Worm (Caenorhabditis elegans) whole organism, late embryonic: ENCODE measurements around the gene C35D6.4.

ENCODE experiments used
- C38D4.7 ChIP-seq: fragments of 200-800 bp; sonication (Bioruptor generic); optimal IDR thresholded peaks from 2 replicates; lab custom pipeline; 2018; ENCODE audit warnings: mild to moderate bottlenecking, missing genetic modification characterization, moderate library complexity, missing compliant biosample characterization
- F13H6.1 ChIP-seq: sonication (generic microtip); optimal IDR thresholded peaks from 2 replicates; lab custom pipeline; 2016; ENCODE audit warnings: missing genetic modification characterization, missing compliant biosample characterization
- K09A11.1 ChIP-seq: sonication (generic microtip); optimal IDR thresholded peaks from 2 replicates; lab custom pipeline; 2017; ENCODE audit warnings: antibody characterized with exemption, mild to moderate bottlenecking, missing genetic modification characterization, missing compliant biosample characterization; ENCODE audit not compliant: insufficient read depth
- T23F11.4 ChIP-seq: fragments of 200-800 bp; sonication (Bioruptor generic); optimal IDR thresholded peaks from 2 replicates; lab custom pipeline; 2018; ENCODE audit warnings: mild to moderate bottlenecking, missing genetic modification characterization, missing compliant biosample characterization
- Y22D7AL.16 ChIP-seq: sonication (generic microtip); optimal IDR thresholded peaks from 2 replicates; lab custom pipeline; 2016; ENCODE audit warnings: missing genetic modification characterization, missing compliant biosample characterization
- ama-1 ChIP-seq: fragments of 150-350 bp; optimal IDR thresholded peaks from 2 replicates; lab custom pipeline; 2014
- ceh-19 ChIP-seq: fragments of 200-800 bp; sonication (Bioruptor generic); optimal IDR thresholded peaks from 2 replicates; lab custom pipeline; 2018; ENCODE audit warnings: mild to moderate bottlenecking, missing genetic modification characterization, missing compliant biosample characterization
- ceh-2 ChIP-seq: sonication (generic microtip); optimal IDR thresholded peaks from 2 replicates; lab custom pipeline; 2016; ENCODE audit warnings: missing genotype, missing genetic modification characterization, missing compliant biosample characterization
- ceh-24 ChIP-seq: sonication (generic microtip); optimal IDR thresholded peaks from 2 replicates; lab custom pipeline; 2016; ENCODE audit warnings: mild to moderate bottlenecking, missing genetic modification characterization, missing compliant biosample characterization
- ceh-34 ChIP-seq: sonication (generic microtip); optimal IDR thresholded peaks from 2 replicates; lab custom pipeline; 2016; ENCODE audit warnings: mild to moderate bottlenecking, missing genetic modification characterization, missing compliant biosample characterization
- ceh-45 ChIP-seq: fragments of 200-800 bp; sonication (Bioruptor generic); IDR thresholded peaks from 2 replicates; pipeline ENCODE4 v1.3.6; 2022; ENCODE audit warnings: missing genetic modification reagents, missing genetic modification characterization, missing compliant biosample characterization
- ceh-6 ChIP-seq: fragments of 200-800 bp; sonication (Bioruptor generic); optimal IDR thresholded peaks from 2 replicates; lab custom pipeline; 2018; ENCODE audit warnings: mild to moderate bottlenecking, missing genetic modification characterization, missing compliant biosample characterization
- ceh-9 ChIP-seq: sonication (generic microtip); optimal IDR thresholded peaks from 2 replicates; lab custom pipeline; 2016; ENCODE audit warnings: mild to moderate bottlenecking, missing genetic modification characterization, inconsistent platforms, missing compliant biosample characterization
- che-1 ChIP-seq: sonication (generic microtip); optimal IDR thresholded peaks from 2 replicates; lab custom pipeline; 2016; ENCODE audit warnings: mild to moderate bottlenecking, missing genetic modification characterization, missing compliant biosample characterization
- dmd-4 ChIP-seq: sonication (generic microtip); optimal IDR thresholded peaks from 2 replicates; lab custom pipeline; 2016; ENCODE audit warnings: borderline replicate concordance, missing genetic modification characterization, missing compliant biosample characterization
- dve-1 ChIP-seq: sonication (generic microtip); optimal IDR thresholded peaks from 2 replicates; lab custom pipeline; 2017; ENCODE audit warnings: antibody characterized with exemption, mild to moderate bottlenecking, missing genetic modification characterization, missing compliant biosample characterization
- elt-4 ChIP-seq: sonication (generic microtip); optimal IDR thresholded peaks from 2 replicates; lab custom pipeline; 2016; ENCODE audit warnings: missing genetic modification characterization, missing compliant biosample characterization
- eyg-1 ChIP-seq: sonication (generic microtip); optimal IDR thresholded peaks from 2 replicates; lab custom pipeline; 2016; ENCODE audit warnings: missing genotype, missing genetic modification characterization, missing compliant biosample characterization
- hlh-15 ChIP-seq: sonication (generic microtip); optimal IDR thresholded peaks from 2 replicates; lab custom pipeline; 2016; ENCODE audit warnings: missing genetic modification characterization, missing compliant biosample characterization
- hlh-30 ChIP-seq: sonication (generic microtip); optimal IDR thresholded peaks from 2 replicates; lab custom pipeline; 2017; ENCODE audit warnings: antibody characterized with exemption, missing genetic modification characterization, missing compliant biosample characterization; ENCODE audit not compliant: insufficient read depth
- lim-6 ChIP-seq: sonication (generic microtip); optimal IDR thresholded peaks from 2 replicates; lab custom pipeline; 2016; ENCODE audit warnings: missing genetic modification characterization, missing compliant biosample characterization
- lin-11 ChIP-seq: fragments of 200-800 bp; sonication (Bioruptor generic); optimal IDR thresholded peaks from 2 replicates; lab custom pipeline; 2018; ENCODE audit warnings: mild to moderate bottlenecking, missing genetic modification characterization, missing compliant biosample characterization
- madf-2 ChIP-seq: sonication (generic microtip); optimal IDR thresholded peaks from 2 replicates; lab custom pipeline; 2017; ENCODE audit warnings: missing genetic modification characterization, missing compliant biosample characterization
- mec-3 ChIP-seq: sonication (generic microtip); optimal IDR thresholded peaks from 2 replicates; lab custom pipeline; 2016; ENCODE audit warnings: borderline replicate concordance, missing genetic modification characterization, missing compliant biosample characterization
- nfya-1 ChIP-seq: sonication (generic microtip); optimal IDR thresholded peaks from 2 replicates; lab custom pipeline; 2017; ENCODE audit warnings: missing genetic modification characterization, mild to moderate bottlenecking, missing compliant biosample characterization, antibody characterized with exemption, moderate library complexity
- nhr-11 ChIP-seq: fragments of 150-350 bp; optimal IDR thresholded peaks from 2 replicates; lab custom pipeline; 2014; ENCODE audit warnings: missing biosample characterization, missing genetic modification characterization
- nhr-232 ChIP-seq: sonication (generic microtip); optimal IDR thresholded peaks from 2 replicates; lab custom pipeline; 2016; ENCODE audit warnings: missing genetic modification characterization, missing compliant biosample characterization
- npax-4 ChIP-seq: sonication (generic microtip); optimal IDR thresholded peaks from 2 replicates; lab custom pipeline; 2016; ENCODE audit warnings: missing genetic modification characterization, missing compliant biosample characterization
- odd-2 ChIP-seq: sonication (generic microtip); optimal IDR thresholded peaks from 2 replicates; lab custom pipeline; 2017; ENCODE audit warnings: antibody characterized with exemption, mild to moderate bottlenecking, missing genetic modification characterization, missing compliant biosample characterization
- pag-3 ChIP-seq: sonication (generic microtip); optimal IDR thresholded peaks from 2 replicates; lab custom pipeline; 2016; ENCODE audit warnings: missing compliant biosample characterization, missing genetic modification characterization, borderline replicate concordance
- pha-2 ChIP-seq: sonication (generic microtip); optimal IDR thresholded peaks from 2 replicates; lab custom pipeline; 2017; ENCODE audit warnings: mild to moderate bottlenecking, missing genetic modification characterization, missing compliant biosample characterization
- pros-1 ChIP-seq: fragments of 150-350 bp; optimal IDR thresholded peaks from 2 replicates; lab custom pipeline; 2014; ENCODE audit warnings: missing biosample characterization, missing genetic modification reagents, missing genetic modification characterization
- ref-2 ChIP-seq: sonication (generic microtip); optimal IDR thresholded peaks from 2 replicates; lab custom pipeline; 2016; ENCODE audit warnings: missing genetic modification characterization, missing compliant biosample characterization
- rnt-1 ChIP-seq: sonication (generic microtip); optimal IDR thresholded peaks from 2 replicates; lab custom pipeline; 2016; ENCODE audit warnings: missing genetic modification characterization, missing compliant biosample characterization
- sdc-2 ChIP-seq: sonication (generic microtip); optimal IDR thresholded peaks from 2 replicates; lab custom pipeline; 2016; ENCODE audit warnings: missing genotype, missing genetic modification characterization, missing compliant biosample characterization
- sox-2 ChIP-seq: fragments of 200-800 bp; sonication (Bioruptor generic); IDR thresholded peaks from 2 replicates; pipeline ENCODE4 v1.3.6; 2022; ENCODE audit warnings: missing genetic modification reagents, missing genetic modification characterization, missing compliant biosample characterization
- syd-9 ChIP-seq: sonication (generic microtip); optimal IDR thresholded peaks from 2 replicates; lab custom pipeline; 2016; ENCODE audit warnings: mild to moderate bottlenecking, missing genetic modification characterization, moderate library complexity, missing compliant biosample characterization
- tbx-2 ChIP-seq: sonication (generic microtip); optimal IDR thresholded peaks from 2 replicates; lab custom pipeline; 2016; ENCODE audit warnings: missing genetic modification characterization, missing compliant biosample characterization
- tbx-7 ChIP-seq: sonication (generic microtip); optimal IDR thresholded peaks from 2 replicates; lab custom pipeline; 2016; ENCODE audit warnings: missing genotype, missing genetic modification characterization, missing compliant biosample characterization
- unc-3 ChIP-seq, 2 experiments: fragments of 200-800 bp in 1 of 2; sonication (Bioruptor generic) in 1 of 2; sonication (generic microtip) in 1 of 2; conservative IDR thresholded peaks in 1 of 2; optimal IDR thresholded peaks in 1 of 2; 2 replicates each; pipeline versions ENCODE4 v1.3.6 to Lab custom; 2016 to 2022; ENCODE audit warnings: missing compliant biosample characterization in 2 of 2, missing genetic modification characterization in 2 of 2, missing genetic modification reagents in 1 of 2
- unc-42 ChIP-seq: sonication (generic microtip); optimal IDR thresholded peaks from 2 replicates; lab custom pipeline; 2016; ENCODE audit warnings: missing genotype, missing genetic modification characterization, missing compliant biosample characterization
- unc-55 ChIP-seq: sonication (generic microtip); optimal IDR thresholded peaks from 2 replicates; lab custom pipeline; 2017; ENCODE audit warnings: missing biosample characterization, missing genetic modification reagents, missing genetic modification characterization
- unc-86 ChIP-seq: sonication (generic microtip); optimal IDR thresholded peaks from 2 replicates; lab custom pipeline; 2016; ENCODE audit warnings: missing genetic modification characterization, missing compliant biosample characterization

Gene C35D6.4

DNA sequence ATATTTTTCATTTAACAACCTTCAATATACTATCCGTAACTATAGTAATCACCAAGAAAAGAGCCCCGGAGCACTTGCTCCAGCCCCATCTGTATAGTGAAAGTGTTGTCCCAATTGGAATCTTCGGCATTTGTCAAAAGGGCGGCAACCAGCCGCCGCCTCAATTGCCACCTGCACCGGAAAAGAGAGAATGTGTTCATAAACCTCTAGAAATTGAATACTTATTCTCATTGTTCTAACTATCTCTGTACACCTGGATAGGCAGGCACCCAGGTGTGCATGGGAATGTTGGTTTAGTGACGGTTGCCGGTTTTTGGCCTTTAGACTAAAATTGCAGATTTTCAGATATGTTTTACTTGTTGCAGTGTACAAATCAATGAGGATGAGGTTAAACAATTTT lies 27.2 kb downstream of the C35D6.4 start:
- TF ChIP-seq npax-4 (tag; lab: Kevin White, UChicago) (no peak), che-1 (no peak), tbx-7 (no peak), ama-1 (lab: Kevin White, UChicago) (no peak), elt-4 (no peak), lim-6 (no peak), ref-2 (tag; lab: Kevin White, UChicago) (no peak), unc-42 (tag; lab: Kevin White, UChicago) (no peak), ceh-24 (tag; lab: Kevin White, UChicago) (no peak), T23F11.4 (no peak), ceh-34 (tag; lab: Kevin White, UChicago) (no peak), Y22D7AL.16 (tag; lab: Kevin White, UChicago) (no peak), eyg-1 (tag; lab: Kevin White, UChicago) (no peak), hlh-30 (tag; lab: Kevin White, UChicago) (no peak), sox-2 (GFP tag; lab: Robert Waterston, UW) (no peak), odd-2 (tag; lab: Kevin White, UChicago) (no peak)

DNA sequence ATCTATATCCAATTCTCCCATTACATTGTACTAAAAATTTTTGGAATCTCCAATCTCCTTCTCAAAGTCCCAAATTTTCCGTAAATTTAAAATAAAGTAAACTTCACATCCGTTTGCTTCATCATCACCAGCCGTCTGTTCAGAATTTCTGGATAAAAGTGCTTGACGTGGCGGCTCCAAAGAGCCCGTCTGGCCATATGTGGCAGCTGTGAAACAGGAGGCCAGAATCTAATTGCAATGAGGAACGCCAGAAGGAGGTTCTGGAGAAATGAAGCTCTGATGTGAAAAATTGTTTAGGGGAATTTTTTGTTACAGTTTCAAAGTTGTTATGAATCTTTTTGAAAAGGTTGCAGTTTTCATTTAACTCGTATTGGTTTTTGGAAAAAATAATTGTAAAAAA lies 29.5 kb downstream of the C35D6.4 start:
- no peak for TF ChIP-seq mec-3 (tag; lab: Kevin White, UChicago)
- TF ChIP-seq ceh-24 (tag; lab: Kevin White, UChicago) = no peak
- TF ChIP-seq madf-2 (tag; lab: Kevin White, UChicago) = no peak
- no peak for TF ChIP-seq unc-3 (GFP tag; conservative IDR thresholded peaks at IDR 0.05; lab: Robert Waterston, UW)
- no peak for TF ChIP-seq unc-3 (tag; optimal IDR thresholded peaks at IDR 0.05; lab: Kevin White, UChicago)
- no peak for TF ChIP-seq K09A11.1 (tag; lab: Kevin White, UChicago)
- no peak for TF ChIP-seq tbx-7
- TF ChIP-seq elt-4 = no peak
- TF ChIP-seq eyg-1 (tag; lab: Kevin White, UChicago) = no peak
- no peak for TF ChIP-seq pros-1 (tag; lab: Kevin White, UChicago)
- TF ChIP-seq ceh-6 (GFP tag; lab: Kevin White, UChicago) = no peak
- TF ChIP-seq, all 69 proteins: peak for 0

DNA sequence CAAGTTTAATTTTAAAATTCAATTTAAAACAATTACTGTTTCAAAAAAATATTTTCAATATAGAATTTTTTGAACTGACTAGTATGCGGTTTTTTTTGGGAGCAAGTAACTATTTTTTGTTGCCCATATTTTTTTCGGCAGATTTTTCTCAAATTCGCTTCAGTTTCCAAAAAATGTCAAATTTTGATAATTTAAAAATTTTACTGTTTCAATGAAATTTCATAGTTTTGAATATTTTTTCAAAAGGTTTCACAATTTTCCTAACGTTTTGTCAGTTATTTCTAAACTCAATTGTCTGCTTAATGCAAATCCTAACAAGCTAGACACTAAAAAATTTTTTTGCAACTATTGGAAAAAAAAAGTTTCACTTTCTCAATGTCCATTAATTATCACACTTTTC lies 30.1 kb downstream of the C35D6.4 start:
- TF ChIP-seq sox-2 (GFP tag; lab: Robert Waterston, UW) (no peak), syd-9 (tag; lab: Kevin White, UChicago) (no peak)

DNA sequence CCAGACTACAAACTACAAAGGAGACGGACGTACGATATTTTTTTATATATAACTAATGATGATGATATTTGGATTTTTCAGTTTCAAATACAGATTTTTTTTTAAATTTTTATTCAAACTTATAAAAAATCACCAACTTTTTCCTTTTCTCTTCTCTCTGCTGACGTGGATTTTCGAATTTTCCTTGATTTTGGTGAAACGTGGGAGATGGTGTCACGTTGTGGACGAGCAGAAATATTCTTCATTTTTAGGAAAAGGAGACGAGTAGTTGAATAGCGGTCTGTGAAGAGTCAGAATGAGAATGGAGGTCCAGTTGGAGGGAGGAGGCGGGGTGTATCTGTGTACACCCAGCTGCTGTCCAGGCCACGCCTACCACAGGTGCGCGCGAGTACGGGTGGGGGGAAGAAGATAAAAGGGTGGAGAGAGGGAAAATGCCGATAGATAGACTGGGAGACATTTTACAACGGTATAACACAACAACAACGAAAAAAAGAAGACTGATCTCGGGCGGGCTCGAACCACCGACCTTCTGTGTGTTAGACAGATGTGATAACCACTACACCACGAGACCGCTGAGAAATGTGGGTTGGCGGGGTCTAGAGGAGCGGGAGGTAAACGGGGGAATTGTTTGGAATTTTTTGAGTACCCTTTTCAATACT lies 31.3 kb downstream of the C35D6.4 start, which contains the start of gene Y7A9D.1:
Gene Y7A9D.1, minus strand, starts transcription at position 283 of the 659 bp plus-strand sequence.
- TF ChIP-seq ceh-2 (tag; lab: Kevin White, UChicago) (peak; percentile 46), ref-2 (tag; lab: Kevin White, UChicago) (peak; percentile 83), unc-3 (GFP tag; conservative IDR thresholded peaks at IDR 0.05; lab: Robert Waterston, UW) (0 out of 2 replicates have a peak, but pooled peaks have one; percentile 6), unc-3 (tag; optimal IDR thresholded peaks at IDR 0.05; lab: Kevin White, UChicago) (peak; percentile 10), ceh-19 (GFP tag; lab: Kevin White, UChicago) (peak; percentile 56), hlh-15 (tag; lab: Kevin White, UChicago) (no peak), pha-2 (peak; percentile 72), dve-1 (tag; lab: Kevin White, UChicago) (peak; percentile 5), C38D4.7 (GFP tag; lab: Kevin White, UChicago) (peak; percentile 41), ama-1 (lab: Kevin White, UChicago) (peak; percentile 92), T23F11.4 (peak; percentile 53), nhr-11 (no peak), tbx-2 (tag; lab: Kevin White, UChicago) (peak; percentile 57), nhr-232 (tag; lab: Kevin White, UChicago) (peak; percentile 46), rnt-1 (tag; lab: Kevin White, UChicago) (peak; percentile 42), sdc-2 (tag; lab: Kevin White, UChicago) (peak; percentile 43), odd-2 (tag; lab: Kevin White, UChicago) (no peak), ceh-9 (no peak), hlh-30 (tag; lab: Kevin White, UChicago) (peak; percentile 43), madf-2 (tag; lab: Kevin White, UChicago) (peak; percentile 23), lin-11 (tag; lab: Kevin White, UChicago) (no peak), pag-3 (tag; lab: Kevin White, UChicago) (no peak), lim-6 (no peak), dmd-4 (peak; percentile 63), che-1 (peak; percentile 40), syd-9 (tag; lab: Kevin White, UChicago) (peak; percentile 47), unc-86 (peak; percentile 22), ceh-45 (GFP tag; lab: Robert Waterston, UW) (no peak), unc-55 (GFP tag; lab: Kevin White, UChicago) (no peak), F13H6.1 (tag; lab: Kevin White, UChicago) (no peak), nfya-1 (tag; lab: Kevin White, UChicago) (peak; percentile 49)
